Fruit fly (Drosophila melanogaster) whole organism, adult: ENCODE results near the gene Obp99a.

Source experiments
- CG11617 ChIP-seq: fragments of 200-800 bp; sonication (Bioruptor generic); optimal IDR thresholded peaks from 2 replicates; lab custom pipeline; 2017; ENCODE audit warnings: mild to moderate bottlenecking, missing biosample characterization, missing genetic modification reagents, missing genetic modification characterization
- CG12768 ChIP-seq: fragments of 200-800 bp; sonication (Bioruptor generic); optimal IDR thresholded peaks from 2 replicates; lab custom pipeline; 2017; ENCODE audit warnings: missing biosample characterization, missing genetic modification characterization, mild to moderate bottlenecking, moderate library complexity, missing genetic modification reagents
- CG14711 ChIP-seq: fragments of 200-800 bp; sonication (Bioruptor generic); optimal IDR thresholded peaks from 2 replicates; lab custom pipeline; 2018; ENCODE audit warnings: missing biosample characterization, mild to moderate bottlenecking, missing genetic modification characterization, moderate library complexity
- CG1620 ChIP-seq: fragments of 200-800 bp; sonication (Bioruptor generic); optimal IDR thresholded peaks from 2 replicates; lab custom pipeline; 2016; ENCODE audit warnings: missing biosample characterization, missing genetic modification characterization
- CG33017 ChIP-seq: fragments of 200-800 bp; sonication (Bioruptor generic); optimal IDR thresholded peaks from 2 replicates; lab custom pipeline; 2018; ENCODE audit warnings: missing biosample characterization, mild to moderate bottlenecking, missing genetic modification characterization, moderate library complexity
- CG5204 ChIP-seq: fragments of 200-800 bp; sonication (Bioruptor generic); optimal IDR thresholded peaks from 2 replicates; lab custom pipeline; 2016; ENCODE audit warnings: missing biosample characterization, missing genetic modification characterization
- CG7045 ChIP-seq: fragments of 200-800 bp; sonication (Bioruptor generic); optimal IDR thresholded peaks from 2 replicates; lab custom pipeline; 2017; ENCODE audit warnings: missing biosample characterization, mild to moderate bottlenecking, missing genetic modification characterization
- CG7101 ChIP-seq: fragments of 200-800 bp; sonication (Bioruptor generic); optimal IDR thresholded peaks from 2 replicates; lab custom pipeline; 2018; ENCODE audit warnings: missing biosample characterization, mild to moderate bottlenecking, missing genetic modification characterization, moderate library complexity
- Crg-1 ChIP-seq: fragments of 200-800 bp; sonication (Bioruptor generic); optimal IDR thresholded peaks from 2 replicates; lab custom pipeline; 2016; ENCODE audit warnings: missing biosample characterization, missing genetic modification characterization
- Hr96 ChIP-seq: fragments of 200-800 bp; sonication (Bioruptor generic); optimal IDR thresholded peaks from 2 replicates; lab custom pipeline; 2016; ENCODE audit warnings: missing biosample characterization, missing genetic modification characterization
- bab1 ChIP-seq: fragments of 200-800 bp; sonication (Bioruptor generic); optimal IDR thresholded peaks from 3 replicates; lab custom pipeline; 2019; ENCODE audit warnings: missing biosample characterization, mild to moderate bottlenecking, missing genetic modification characterization, moderate library complexity
- kay ChIP-seq: fragments of 200-800 bp; sonication (Bioruptor generic); peaks from one replicate; lab custom pipeline; 2016; ENCODE audit warnings: missing biosample characterization, missing genetic modification characterization, borderline replicate concordance
- tj ChIP-seq: fragments of 200-800 bp; sonication (Bioruptor generic); optimal IDR thresholded peaks from 3 replicates; lab custom pipeline; 2017; ENCODE audit warnings: missing biosample characterization, mild to moderate bottlenecking, missing genetic modification characterization, moderate library complexity
- toe ChIP-seq: fragments of 200-800 bp; sonication (Bioruptor generic); optimal IDR thresholded peaks from 2 replicates; lab custom pipeline; 2016; ENCODE audit warnings: missing biosample characterization, missing genetic modification characterization

DNA sequence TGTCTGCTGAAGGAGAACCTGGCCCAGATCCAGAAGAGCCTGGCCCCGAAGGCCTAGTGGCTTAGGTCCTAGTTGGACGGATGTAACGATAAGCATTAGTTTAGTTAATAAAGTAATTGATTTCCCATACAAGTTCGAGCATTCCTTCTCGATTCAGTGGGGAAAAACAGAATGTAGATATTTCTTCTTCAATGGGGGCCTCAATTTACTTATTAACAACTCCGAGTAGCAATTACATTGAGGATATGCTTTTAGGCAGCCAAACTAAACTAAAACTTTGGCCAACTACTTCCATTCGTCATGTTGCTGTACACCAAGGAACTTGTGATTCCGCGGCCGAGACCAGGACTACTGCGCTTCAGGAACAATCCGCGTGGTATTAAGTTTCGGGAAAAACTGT, 699 bp downstream of the Obp99a start, which contains the start of gene ppk19:
- TF ChIP-seq Crg-1 (GFP tag; lab: Kevin White, UChicago) (no peak), CG11617 (GFP tag; lab: Kevin White, UChicago) (no peak), toe (GFP tag; lab: Kevin White, UChicago) (no peak), CG1620 (GFP tag; lab: Kevin White, UChicago) (no peak), bab1 (GFP tag; lab: Kevin White, UChicago) (no peak), CG12768 (GFP tag; lab: Kevin White, UChicago) (no peak), CG14711 (tag; lab: Kevin White, UChicago) (no peak), CG5204 (GFP tag; lab: Kevin White, UChicago) (no peak), tj (GFP tag; lab: Kevin White, UChicago) (no peak), CG7045 (GFP tag; lab: Kevin White, UChicago) (no peak), CG7101 (tag; lab: Kevin White, UChicago) (no peak), kay (GFP tag; lab: Kevin White, UChicago) (no peak), Hr96 (GFP tag; lab: Kevin White, UChicago) (no peak), CG33017 (no peak)
